Fruit fly (Drosophila melanogaster) whole organism: ENCODE measurements around the gene CG4133.

Experiments used
- CG8478 ChIP-seq: fragments of >200 bp; optimal IDR thresholded peaks from 2 replicates; lab custom pipeline; 2018; ENCODE audit warnings: inconsistent platforms
- pan ChIP-seq: fragments of >200 bp; optimal IDR thresholded peaks from 2 replicates; lab custom pipeline; 2017
- psq ChIP-seq: fragments of >200 bp; optimal IDR thresholded peaks from 2 replicates; lab custom pipeline; 2017
- usp ChIP-seq: fragments of >200 bp; optimal IDR thresholded peaks from 2 replicates; lab custom pipeline; 2017; ENCODE audit warnings: missing biosample characterization, missing genetic modification characterization, mixed read lengths

DNA sequence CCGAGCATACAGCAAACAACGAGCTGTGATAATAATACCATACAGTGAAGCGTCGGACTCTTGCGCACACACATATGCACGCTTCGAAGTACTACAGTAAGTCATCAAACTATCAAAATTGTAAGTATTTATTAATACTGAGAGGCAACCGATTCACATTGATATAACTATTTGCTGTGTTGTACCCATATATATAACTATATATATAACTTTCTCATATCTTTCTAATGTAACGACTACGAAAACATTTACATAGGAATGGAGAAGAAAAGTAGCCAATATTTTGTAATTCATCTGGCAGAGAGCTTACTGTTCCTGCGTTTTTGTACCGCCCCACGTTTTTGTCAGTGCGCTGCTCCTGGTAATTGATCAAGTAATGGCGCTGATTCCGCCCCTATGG lies 42.4 kb upstream of the CG4133 start:
- TF ChIP-seq CG8478 (no peak), psq (lab: Kevin White, UChicago) (no peak), pan (no peak), usp (GFP tag; lab: Kevin White, UChicago) (no peak)
